Fruit fly (Drosophila melanogaster) S2 (cell line): ENCODE data around the gene CG12640.

Experiments
- CG8478 ChIP-seq: fragments of >200 bp; optimal IDR thresholded peaks from 2 replicates; lab custom pipeline; 2018
- CTCF ChIP-seq, 2 experiments: fragments of >200 bp; optimal IDR thresholded peaks; 2 replicates each; lab custom pipeline; 2018

DNA sequence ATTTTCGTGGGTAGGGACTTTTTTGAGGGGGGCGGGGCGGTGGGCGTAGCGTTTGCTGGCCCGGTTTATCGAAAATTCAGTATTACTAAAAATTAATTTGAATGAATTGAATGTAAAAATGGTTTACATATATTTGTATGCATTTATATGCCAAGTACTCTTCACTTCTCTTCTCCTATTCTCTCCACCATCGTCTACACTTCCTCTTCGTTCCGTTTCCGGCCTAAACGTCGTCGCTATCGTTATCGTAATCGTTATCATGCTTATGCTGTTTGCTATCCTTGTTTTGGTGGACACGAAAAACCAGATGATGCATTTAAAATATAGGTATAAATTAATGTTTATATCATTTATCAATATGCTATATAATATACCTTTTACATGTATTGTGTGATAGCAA, 29.3 kb upstream of the CG12640 start:
- no peak for TF ChIP-seq CTCF (optimal IDR thresholded peaks at IDR 0.05; lab: Kevin White, UChicago)
- TF ChIP-seq CG8478 (lab: Kevin White, UChicago), result no peak
